Fruit fly (Drosophila melanogaster): Measurements from ENCODE around the gene Sld5.

DNA sequence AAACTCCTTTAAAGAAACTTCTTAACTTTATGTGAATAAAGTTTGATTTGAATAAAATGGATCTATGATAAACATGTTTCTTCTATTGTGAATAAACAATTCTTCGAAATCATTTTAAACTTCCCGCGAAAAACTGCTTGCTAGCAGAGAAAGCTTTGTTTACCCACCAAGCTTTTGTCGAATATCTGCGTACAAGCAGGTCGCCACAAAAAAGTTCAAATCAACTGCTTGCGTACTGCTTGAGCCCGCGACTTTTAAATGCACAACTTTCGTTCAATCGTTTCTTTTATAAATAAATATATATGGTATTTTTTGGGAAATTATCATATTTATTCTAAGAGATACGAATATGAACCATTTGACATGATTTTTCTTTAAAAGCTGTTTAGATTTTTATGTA is 47.1 kb upstream of the Sld5 start:
- TF ChIP-seq fd96Ca (GFP tag; IDR thresholded peaks at IDR 0.05) (no peak), gl (tag; optimal IDR thresholded peaks at IDR 0.05) (no peak), CG8159 (tag; optimal IDR thresholded peaks at IDR 0.05) (no peak)

Data from whole organism, pupa.